Worm (Caenorhabditis elegans) whole organism, mixed stage, embryonic: Measurements from ENCODE around the gene gipc-2.

Experiments used
- ces-1 ChIP-seq: fragments of 150-350 bp; optimal IDR thresholded peaks from 2 replicates; lab custom pipeline; 2014; ENCODE audit warnings: missing biosample characterization, missing genetic modification reagents, missing genetic modification characterization
- drap-1 ChIP-seq: fragments of 200-800 bp; sonication (Bioruptor generic); optimal IDR thresholded peaks from 3 replicates; lab custom pipeline; 2018; ENCODE audit warnings: mild to moderate bottlenecking, missing genetic modification characterization, missing compliant biosample characterization
- unc-39 ChIP-seq: fragments of 150-350 bp; optimal IDR thresholded peaks from 2 replicates; lab custom pipeline; 2014; ENCODE audit warnings: missing biosample characterization, missing genetic modification characterization

- no peak for TF ChIP-seq ces-1 (GFP tag; lab: Kevin White, UChicago)
- TF ChIP-seq drap-1 (GFP tag; lab: Kevin White, UChicago), result no peak
- no peak for TF ChIP-seq unc-39 (tag; lab: Kevin White, UChicago)
These were observed 4.5 kb downstream of the gipc-2 start, which contains the start of gene F44D12.8 for ce11 chrIV:10022991-10023390.
